Worm (Caenorhabditis elegans): ENCODE measurements around the gene F53F1.4.

- TF ChIP-seq nhr-23 (tag; optimal IDR thresholded peaks at IDR 0.05), result no peak
- TF ChIP-seq ama-1 (optimal IDR thresholded peaks at IDR 0.05), result no peak
- no peak for TF ChIP-seq mab-5 (tag; optimal IDR thresholded peaks at IDR 0.05)
Observed at ce11 chrV:13375861-13376260, 35.0 kb upstream of the F53F1.4 start.
